Fruit fly (Drosophila melanogaster): ENCODE measurements around the gene Nckx30C.

DNA sequence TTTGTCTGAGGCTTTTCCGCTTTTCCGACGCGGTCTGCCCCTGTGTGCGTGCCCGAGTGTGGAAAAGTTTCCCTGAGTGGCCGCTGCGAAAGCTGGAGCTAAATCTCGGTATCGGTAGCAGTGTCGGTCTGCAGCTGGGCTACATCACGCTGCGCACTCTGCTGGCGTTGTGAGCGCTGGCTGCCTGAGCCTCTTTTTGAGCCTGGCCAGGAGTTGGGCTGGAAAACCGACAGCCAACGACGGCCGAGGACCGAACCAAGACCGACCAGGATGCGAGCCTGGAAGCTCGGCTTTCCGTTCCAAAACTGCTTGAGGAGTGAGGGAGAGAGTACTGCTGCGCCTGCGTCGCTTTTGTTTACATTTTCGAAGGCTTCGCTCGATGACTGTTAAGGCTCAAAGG is 2.5 kb downstream of the Nckx30C start:
- TF ChIP-seq CG7368 (GFP tag; optimal IDR thresholded peaks at IDR 0.05) (no peak), CG10669 (GFP tag; optimal IDR thresholded peaks at IDR 0.05) (no peak), pdm3 (GFP tag; optimal IDR thresholded peaks at IDR 0.05) (no peak), svp (GFP tag) (no peak)

Measured in whole organism, prepupa.